Fruit fly (Drosophila melanogaster) whole organism, adult: Measurements from ENCODE around the gene CG3655.

Experiments used
- cic ChIP-seq: fragments of 200-800 bp; sonication (Bioruptor generic); optimal IDR thresholded peaks from 2 replicates; lab custom pipeline; 2017; ENCODE audit warnings: missing biosample characterization, mild to moderate bottlenecking, missing genetic modification characterization, moderate library complexity
- pad ChIP-seq: fragments of 200-800 bp; sonication (Bioruptor generic); optimal IDR thresholded peaks from 3 replicates; lab custom pipeline; 2017; ENCODE audit warnings: missing biosample characterization, missing genetic modification characterization, mild to moderate bottlenecking, moderate library complexity, missing genetic modification reagents

dm6 chrX:1050617-1051250, 84.0 kb downstream of the CG3655 start:
- TF ChIP-seq cic (GFP tag; lab: Kevin White, UChicago): no peak
- TF ChIP-seq pad (GFP tag; lab: Kevin White, UChicago): no peak
